Fruit fly (Drosophila melanogaster): ENCODE measurements around the gene CG7551.

The CG7551 gene

dm6 chr3L:11472388-11472787 lies 14.1 kb downstream of the CG7551 start:
- TF ChIP-seq CrebA (GFP tag; optimal IDR thresholded peaks at IDR 0.05; ENCODE audit: borderline replicate concordance), result no peak
- no peak for TF ChIP-seq brk (GFP tag; optimal IDR thresholded peaks at IDR 0.05)
- no peak for TF ChIP-seq Jra (GFP tag; optimal IDR thresholded peaks at IDR 0.05)
- no peak for TF ChIP-seq tai (GFP tag; optimal IDR thresholded peaks at IDR 0.05)
- no peak for TF ChIP-seq fru (GFP tag; optimal IDR thresholded peaks at IDR 0.05)
- no peak for TF ChIP-seq rgr (GFP tag; optimal IDR thresholded peaks at IDR 0.05)
- no peak for TF ChIP-seq Mio (GFP tag; optimal IDR thresholded peaks at IDR 0.05)
- no peak for TF ChIP-seq Hnf4 (GFP tag; optimal IDR thresholded peaks at IDR 0.05)
- TF ChIP-seq CG32264 (GFP tag; optimal IDR thresholded peaks at IDR 0.05), result no peak
- TF ChIP-seq N (GFP tag; optimal IDR thresholded peaks at IDR 0.05), result no peak
- TF ChIP-seq GATAd (GFP tag; optimal IDR thresholded peaks at IDR 0.05), result no peak

DNA sequence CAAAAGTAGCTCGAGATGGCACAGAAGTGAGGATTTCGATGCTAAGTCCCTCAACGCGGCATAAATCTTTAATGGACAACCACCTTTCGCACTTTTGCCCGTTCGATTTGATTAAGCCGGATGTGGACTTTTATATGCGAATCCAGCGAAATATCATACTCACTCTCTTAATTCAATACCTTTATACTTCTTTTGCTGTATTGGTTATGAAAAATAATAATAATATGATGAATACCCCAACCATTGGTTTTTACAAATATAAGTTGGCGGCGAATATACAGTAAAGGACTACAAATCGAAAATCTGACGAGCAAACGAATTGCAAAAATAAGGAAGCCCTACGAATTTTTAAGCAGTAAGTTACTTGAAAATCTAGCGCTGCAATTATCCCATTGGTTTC lies 14.7 kb downstream of the CG7551 start, which contains the start of gene Vha16-3:
Gene Vha16-3, plus strand, starts transcription at position 301 of the 400 bp plus-strand sequence.
- TF ChIP-seq dl (GFP tag; optimal IDR thresholded peaks at IDR 0.05; ENCODE audit: insufficient read depth in 1 of 2, partially characterized antibody in 2 of 2) (no peak), psq (GFP tag; optimal IDR thresholded peaks at IDR 0.05) (no peak), lola (GFP tag; optimal IDR thresholded peaks at IDR 0.05) (no peak), woc (GFP tag; optimal IDR thresholded peaks at IDR 0.05) (no peak)

DNA sequence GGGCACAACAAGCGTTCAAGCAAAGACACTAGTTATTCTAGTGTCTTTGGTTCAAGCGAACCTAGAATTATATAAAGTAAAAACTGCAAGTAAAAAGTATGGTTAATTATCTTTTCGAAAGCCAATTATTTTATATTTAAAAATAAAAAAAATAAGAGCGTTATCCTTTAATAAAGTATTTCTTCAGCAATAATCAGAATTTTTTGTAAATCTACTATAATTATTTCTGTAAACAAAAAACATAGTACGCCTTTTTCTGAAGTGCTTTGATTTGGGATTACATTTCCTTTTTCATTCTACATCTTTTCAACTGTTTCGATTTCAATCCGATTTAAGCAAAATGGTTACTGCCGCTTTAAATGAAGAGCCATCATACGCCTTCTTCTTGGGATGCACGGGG lies 16.4 kb downstream of the CG7551 start, which contains the start of gene Vha16-2:
Gene Vha16-2, plus strand, starts transcription at position 301 of the 400 bp plus-strand sequence.
- TF ChIP-seq CG32264 (GFP tag; optimal IDR thresholded peaks at IDR 0.05) (no peak), rgr (GFP tag; optimal IDR thresholded peaks at IDR 0.05) (no peak), br (GFP tag; optimal IDR thresholded peaks at IDR 0.05) (no peak), Vsx2 (GFP tag; optimal IDR thresholded peaks at IDR 0.05; ENCODE audit: partially characterized antibody) (no peak), foxo (GFP tag; optimal IDR thresholded peaks at IDR 0.05) (no peak), dl (GFP tag; optimal IDR thresholded peaks at IDR 0.05; ENCODE audit: insufficient read depth in 1 of 2, partially characterized antibody in 2 of 2) (no peak), CG9705 (GFP tag; optimal IDR thresholded peaks at IDR 0.05) (no peak), N (GFP tag; optimal IDR thresholded peaks at IDR 0.05) (no peak)

DNA sequence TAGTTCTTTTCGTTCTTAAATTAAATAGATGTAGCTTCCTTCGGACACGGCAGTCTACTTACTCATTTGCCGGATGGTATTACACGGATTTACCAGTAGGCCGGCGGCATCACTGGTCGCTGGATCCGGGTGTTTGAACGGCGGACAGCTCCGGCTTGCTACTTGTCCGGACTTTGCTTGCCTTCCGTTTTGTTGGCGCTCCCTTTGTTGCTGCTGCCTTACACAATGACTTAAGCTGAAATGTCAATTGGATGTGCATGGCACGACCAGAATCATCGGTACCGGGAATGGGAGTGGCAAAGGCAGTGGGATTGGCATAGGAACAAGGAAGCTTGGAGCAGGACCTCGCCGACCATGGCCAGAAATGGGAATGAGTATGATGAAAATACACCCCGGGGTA lies 22.0 kb downstream of the CG7551 start:
- TF ChIP-seq Hr78 (GFP tag; optimal IDR thresholded peaks at IDR 0.05) (no peak), Mio (GFP tag; optimal IDR thresholded peaks at IDR 0.05) (no peak), GATAd (GFP tag; optimal IDR thresholded peaks at IDR 0.05) (no peak), h (GFP tag; optimal IDR thresholded peaks at IDR 0.05) (no peak), lola (GFP tag; optimal IDR thresholded peaks at IDR 0.05) (no peak), jim (GFP tag; optimal IDR thresholded peaks at IDR 0.05) (no peak), Dfd (GFP tag; optimal IDR thresholded peaks at IDR 0.05) (no peak), fru (GFP tag; optimal IDR thresholded peaks at IDR 0.05) (no peak), usp (GFP tag; optimal IDR thresholded peaks at IDR 0.05) (no peak), ey (GFP tag; optimal IDR thresholded peaks at IDR 0.05) (no peak), sage (GFP tag; optimal IDR thresholded peaks at IDR 0.05) (no peak), CG9705 (GFP tag; optimal IDR thresholded peaks at IDR 0.05) (no peak), CrebA (GFP tag; optimal IDR thresholded peaks at IDR 0.05; ENCODE audit: borderline replicate concordance) (no peak), brk (GFP tag; optimal IDR thresholded peaks at IDR 0.05) (no peak), woc (GFP tag; optimal IDR thresholded peaks at IDR 0.05) (no peak), dmrt93B (GFP tag; optimal IDR thresholded peaks at IDR 0.05) (no peak)

DNA sequence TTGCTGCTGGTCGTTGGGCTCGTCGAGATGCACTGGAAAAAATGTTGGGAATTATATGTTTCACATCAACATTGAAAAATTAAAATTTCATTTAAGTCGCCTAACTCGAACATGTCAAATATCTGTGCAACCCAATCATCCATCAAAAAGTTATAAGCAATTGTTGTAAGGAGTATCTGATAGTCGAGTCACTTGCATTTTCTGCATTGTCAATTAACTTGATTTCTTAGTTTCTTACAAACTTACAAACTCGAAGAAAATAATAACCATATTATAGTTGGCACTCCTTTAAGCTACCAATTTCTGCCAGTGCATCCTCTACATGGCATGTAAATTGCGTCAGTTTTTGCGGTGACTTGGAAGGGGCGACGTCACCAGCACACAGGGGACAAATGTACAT lies 24.8 kb downstream of the CG7551 start:
- no peak for TF ChIP-seq Dif (GFP tag; optimal IDR thresholded peaks at IDR 0.05; ENCODE audit: partially characterized antibody)
- TF ChIP-seq GATAd (GFP tag; optimal IDR thresholded peaks at IDR 0.05), result no peak
- no peak for TF ChIP-seq CG32264 (GFP tag; optimal IDR thresholded peaks at IDR 0.05)
- no peak for TF ChIP-seq CG9705 (GFP tag; optimal IDR thresholded peaks at IDR 0.05)
- TF ChIP-seq Jra (GFP tag; optimal IDR thresholded peaks at IDR 0.05), result no peak
- TF ChIP-seq jim (GFP tag; optimal IDR thresholded peaks at IDR 0.05), result no peak
- TF ChIP-seq tai (GFP tag; optimal IDR thresholded peaks at IDR 0.05), result no peak
- no peak for TF ChIP-seq Hr78 (GFP tag; optimal IDR thresholded peaks at IDR 0.05)
- TF ChIP-seq Vsx2 (GFP tag; optimal IDR thresholded peaks at IDR 0.05; ENCODE audit: partially characterized antibody), result no peak
- no peak for TF ChIP-seq Hr83 (GFP tag; optimal IDR thresholded peaks at IDR 0.05; ENCODE audit: poor library complexity, severe bottlenecking)
- no peak for TF ChIP-seq dl (GFP tag; optimal IDR thresholded peaks at IDR 0.05; ENCODE audit: insufficient read depth in 1 of 2, partially characterized antibody in 2 of 2)
- TF ChIP-seq sv (GFP tag; optimal IDR thresholded peaks at IDR 0.05), result no peak
- TF ChIP-seq pan (optimal IDR thresholded peaks at IDR 0.05), result no peak
- TF ChIP-seq brk (GFP tag; optimal IDR thresholded peaks at IDR 0.05), result no peak
- no peak for TF ChIP-seq rgr (GFP tag; optimal IDR thresholded peaks at IDR 0.05)
- TF ChIP-seq Hnf4 (GFP tag; optimal IDR thresholded peaks at IDR 0.05), result no peak
- no peak for TF ChIP-seq lola (GFP tag; optimal IDR thresholded peaks at IDR 0.05)
- TF ChIP-seq usp (GFP tag; optimal IDR thresholded peaks at IDR 0.05), result no peak
- TF ChIP-seq dmrt93B (GFP tag; optimal IDR thresholded peaks at IDR 0.05), result peak; percentile 11
- TF ChIP-seq OdsH (GFP tag; optimal IDR thresholded peaks at IDR 0.05), result peak; percentile 34
- TF ChIP-seq Abd-B (GFP tag; optimal IDR thresholded peaks at IDR 0.05), result no peak
- TF ChIP-seq woc (GFP tag; optimal IDR thresholded peaks at IDR 0.05), result peak; percentile 23
- TF ChIP-seq fru (GFP tag; optimal IDR thresholded peaks at IDR 0.05), result peak; percentile 52
- peak; percentile 12 for TF ChIP-seq br (GFP tag; optimal IDR thresholded peaks at IDR 0.05)
- no peak for TF ChIP-seq Rel (GFP tag; optimal IDR thresholded peaks at IDR 0.05)
- no peak for TF ChIP-seq Rel (tag; optimal IDR thresholded peaks at IDR 0.05)
- no peak for TF ChIP-seq N (GFP tag; optimal IDR thresholded peaks at IDR 0.05)
- no peak for TF ChIP-seq Myc (optimal IDR thresholded peaks at IDR 0.05)
- peak; percentile 44 for TF ChIP-seq ey (GFP tag; optimal IDR thresholded peaks at IDR 0.05)
- no peak for TF ChIP-seq Dfd (GFP tag; optimal IDR thresholded peaks at IDR 0.05)
- peak; percentile 54 for TF ChIP-seq HLH106 (tag; optimal IDR thresholded peaks at IDR 0.05)
- TF ChIP-seq Mio (GFP tag; optimal IDR thresholded peaks at IDR 0.05), result no peak
- peak in 1 of 2 experiments; percentile 54 for TF ChIP-seq foxo (GFP tag; optimal IDR thresholded peaks at IDR 0.05)
- TF ChIP-seq Sp1 (GFP tag; optimal IDR thresholded peaks at IDR 0.05), result peak; percentile 47

Data from whole organism, wandering third instar larva.